Worm (Caenorhabditis elegans) whole organism, L4 larva: ENCODE results near the gene nhr-66.
A peak's percentile ranks its signal among the peaks of the same experiment; 100 is the strongest.

Experiments used
- D1046.2 ChIP-seq: fragments of 200-800 bp; sonication (Bioruptor generic); IDR thresholded peaks from 2 replicates; pipeline ENCODE4 v1.3.6; 2022; ENCODE audit warnings: missing genetic modification characterization, missing compliant biosample characterization
- F10B5.3 ChIP-seq: sonication (generic microtip); optimal IDR thresholded peaks from 2 replicates; lab custom pipeline; 2016; ENCODE audit warnings: mild to moderate bottlenecking, missing genetic modification characterization, missing compliant biosample characterization
- F37D6.2 ChIP-seq: sonication (generic microtip); optimal IDR thresholded peaks from 2 replicates; lab custom pipeline; 2016; ENCODE audit warnings: mild to moderate bottlenecking, missing genetic modification characterization, missing compliant biosample characterization
- F44E2.7 ChIP-seq: fragments of 200-800 bp; sonication (Bioruptor generic); IDR thresholded peaks from 2 replicates; pipeline ENCODE4 v2.1.2; 2022; ENCODE audit warnings: missing genetic modification characterization, missing compliant biosample characterization
- F49E8.2 ChIP-seq: sonication (generic microtip); optimal IDR thresholded peaks from 2 replicates; lab custom pipeline; 2016; ENCODE audit warnings: missing compliant biosample characterization, mild to moderate bottlenecking, missing genetic modification characterization, borderline replicate concordance
- R02D3.7 ChIP-seq: fragments of 150-350 bp; sonication (generic microtip); optimal IDR thresholded peaks from 3 replicates; lab custom pipeline; 2014; ENCODE audit warnings: missing biosample characterization, missing genetic modification characterization
- T20F7.1 ChIP-seq: fragments of 200-800 bp; sonication (Bioruptor generic); optimal IDR thresholded peaks from 2 replicates; lab custom pipeline; 2018; ENCODE audit warnings: mild to moderate bottlenecking, missing genetic modification characterization, missing compliant biosample characterization
- Y105C5A.15 ChIP-seq: fragments of 200-800 bp; sonication (Bioruptor generic); IDR thresholded peaks from 2 replicates; pipeline ENCODE4 v1.3.6; 2022; ENCODE audit warnings: missing genetic modification characterization, missing compliant biosample characterization
- Y48G9A.11 ChIP-seq: fragments of 200-800 bp; sonication (Bioruptor generic); IDR thresholded peaks from 2 replicates; pipeline ENCODE4 v1.3.6; 2022; ENCODE audit warnings: missing genetic modification reagents, missing genetic modification characterization, missing compliant biosample characterization
- Y5F2A.4 ChIP-seq: fragments of 200-800 bp; sonication (Bioruptor generic); optimal IDR thresholded peaks from 2 replicates; lab custom pipeline; 2018; ENCODE audit warnings: mild to moderate bottlenecking, missing genetic modification characterization, missing compliant biosample characterization
- ZK546.5 ChIP-seq, 2 experiments: sonication (generic microtip); optimal IDR thresholded peaks; 2 replicates each; lab custom pipeline; 2017; ENCODE audit warnings: missing biosample characterization in 2 of 2, missing genetic modification characterization in 2 of 2
- aha-1 ChIP-seq: fragments of 150-350 bp; peaks from one replicate; lab custom pipeline; 2014; ENCODE audit warnings: missing biosample characterization, missing genetic modification characterization
- ceh-28 ChIP-seq: fragments of 150-350 bp; optimal IDR thresholded peaks from 2 replicates; lab custom pipeline; 2014; ENCODE audit warnings: missing biosample characterization, missing genetic modification reagents, missing genetic modification characterization
- ceh-32 ChIP-seq: sonication (generic microtip); optimal IDR thresholded peaks from 2 replicates; lab custom pipeline; 2016; ENCODE audit warnings: mild to moderate bottlenecking, missing genetic modification characterization, missing compliant biosample characterization; ENCODE audit not compliant: poor library complexity
- ceh-44 ChIP-seq: fragments of 200-800 bp; sonication (Bioruptor generic); IDR thresholded peaks from 2 replicates; pipeline ENCODE4 v1.3.6; 2022; ENCODE audit warnings: missing genetic modification reagents, missing genetic modification characterization, missing compliant biosample characterization
- ceh-62 ChIP-seq: sonication (generic microtip); optimal IDR thresholded peaks from 2 replicates; lab custom pipeline; 2017; ENCODE audit warnings: missing biosample characterization, missing genetic modification characterization
- daf-12 ChIP-seq: fragments of 150-350 bp; optimal IDR thresholded peaks from 2 replicates; lab custom pipeline; 2014; ENCODE audit warnings: missing biosample characterization, missing genetic modification reagents, missing genetic modification characterization
- daf-16 ChIP-seq, 3 experiments: sonication (generic microtip); optimal IDR thresholded peaks; 2 replicates each; lab custom pipeline; 2016 to 2017; ENCODE audit warnings: missing genetic modification characterization in 3 of 3, missing genetic modification reagents in 3 of 3, mild to moderate bottlenecking in 2 of 3, missing compliant biosample characterization in 2 of 3, missing biosample characterization in 1 of 3, moderate library complexity in 1 of 3
- daf-19 ChIP-seq: fragments of 200-800 bp; sonication (Bioruptor generic); conservative IDR thresholded peaks from 2 replicates; pipeline ENCODE4 v1.3.6; 2022; ENCODE audit warnings: missing genetic modification characterization, missing compliant biosample characterization
- dmd-6 ChIP-seq: fragments of 200-800 bp; sonication (Bioruptor generic); IDR thresholded peaks from 2 replicates; pipeline ENCODE4 v1.3.6; 2022; ENCODE audit warnings: missing genetic modification reagents, missing genetic modification characterization, missing compliant biosample characterization
- dmd-8 ChIP-seq: fragments of 200-800 bp; sonication (Bioruptor generic); IDR thresholded peaks from 2 replicates; pipeline ENCODE4 v1.3.6; 2022; ENCODE audit warnings: missing genetic modification characterization, missing compliant biosample characterization
- dpl-1 ChIP-seq: fragments of 150-350 bp; optimal IDR thresholded peaks from 2 replicates; lab custom pipeline; 2014; ENCODE audit warnings: missing biosample characterization, missing genetic modification reagents, missing genetic modification characterization
- egl-27 ChIP-seq: sonication (generic microtip); optimal IDR thresholded peaks from 3 replicates; lab custom pipeline; 2017; ENCODE audit warnings: missing biosample characterization, missing genetic modification reagents, missing genetic modification characterization
- fkh-10 ChIP-seq: fragments of 150-350 bp; optimal IDR thresholded peaks from 2 replicates; lab custom pipeline; 2014; ENCODE audit warnings: missing biosample characterization, missing genetic modification reagents, missing genetic modification characterization
- fos-1 ChIP-seq: fragments of 150-350 bp; optimal IDR thresholded peaks from 2 replicates; lab custom pipeline; 2014; ENCODE audit warnings: missing biosample characterization, missing genetic modification characterization
- hlh-30 ChIP-seq: sonication (generic microtip); optimal IDR thresholded peaks from 2 replicates; lab custom pipeline; 2017; ENCODE audit warnings: antibody characterized with exemption, mild to moderate bottlenecking, missing genetic modification characterization, missing compliant biosample characterization; ENCODE audit not compliant: insufficient read depth
- hmg-1.1 ChIP-seq: fragments of 200-800 bp; sonication (Bioruptor generic); IDR thresholded peaks from 2 replicates; pipeline ENCODE4 v1.3.6; 2022; ENCODE audit warnings: missing genetic modification reagents, missing genetic modification characterization, missing compliant biosample characterization
- lim-7 ChIP-seq: fragments of 200-800 bp; sonication (Bioruptor generic); IDR thresholded peaks from 2 replicates; pipeline ENCODE4 v1.3.6; 2022; ENCODE audit warnings: missing genetic modification characterization, missing compliant biosample characterization
- lin-1 ChIP-seq: fragments of 200-800 bp; sonication (Bioruptor generic); IDR thresholded peaks from 2 replicates; pipeline ENCODE4 v1.3.6; 2022; ENCODE audit warnings: missing genetic modification reagents, missing genetic modification characterization, missing compliant biosample characterization
- lin-13 ChIP-seq: fragments of 150-350 bp; optimal IDR thresholded peaks from 2 replicates; lab custom pipeline; 2014; ENCODE audit warnings: missing biosample characterization, missing genetic modification reagents, missing genetic modification characterization
- lin-15B ChIP-seq: fragments of 150-350 bp; sonication (generic microtip); optimal IDR thresholded peaks from 3 replicates; lab custom pipeline; 2014; ENCODE audit warnings: missing biosample characterization, missing genetic modification characterization
- lin-38 ChIP-seq: fragments of 200-800 bp; sonication (Bioruptor generic); IDR thresholded peaks from 2 replicates; pipeline ENCODE4 v1.3.6; 2022; ENCODE audit warnings: missing genetic modification reagents, missing genetic modification characterization, missing compliant biosample characterization
- lin-39 ChIP-seq: fragments of 150-350 bp; optimal IDR thresholded peaks from 2 replicates; lab custom pipeline; 2014; ENCODE audit warnings: missing biosample characterization, missing genetic modification reagents, missing genetic modification characterization
- madf-9 ChIP-seq: fragments of 200-800 bp; sonication (Bioruptor generic); conservative IDR thresholded peaks from 2 replicates; pipeline ENCODE4 v1.3.6; 2022; ENCODE audit warnings: missing genetic modification reagents, missing genetic modification characterization, missing compliant biosample characterization
- mdl-1 ChIP-seq, 2 experiments: fragments of 150-350 bp in 1 of 2; sonication (generic microtip) in 1 of 2; optimal IDR thresholded peaks; 2 replicates each; lab custom pipeline; 2014 to 2017; ENCODE audit warnings: missing biosample characterization in 2 of 2, missing genetic modification characterization in 2 of 2
- nhr-10 ChIP-seq: fragments of 150-350 bp; optimal IDR thresholded peaks from 2 replicates; lab custom pipeline; 2014; ENCODE audit warnings: missing biosample characterization, missing genetic modification characterization
- nhr-102 ChIP-seq: sonication (generic microtip); optimal IDR thresholded peaks from 2 replicates; lab custom pipeline; 2016; ENCODE audit warnings: mild to moderate bottlenecking, missing genetic modification characterization, moderate library complexity, missing compliant biosample characterization
- nhr-11 ChIP-seq: fragments of 150-350 bp; optimal IDR thresholded peaks from 2 replicates; lab custom pipeline; 2014; ENCODE audit warnings: missing biosample characterization, missing genetic modification characterization
- nhr-111 ChIP-seq: fragments of 200-800 bp; sonication (Bioruptor generic); optimal IDR thresholded peaks from 2 replicates; lab custom pipeline; 2018; ENCODE audit warnings: mild to moderate bottlenecking, missing genetic modification characterization, missing compliant biosample characterization
- nhr-237 ChIP-seq: sonication (generic microtip); optimal IDR thresholded peaks from 2 replicates; lab custom pipeline; 2017; ENCODE audit warnings: missing biosample characterization, missing genetic modification characterization
- nhr-28 ChIP-seq: fragments of 150-350 bp; optimal IDR thresholded peaks from 2 replicates; lab custom pipeline; 2014; ENCODE audit warnings: missing biosample characterization, missing genetic modification characterization
- nhr-42 ChIP-seq: fragments of 200-800 bp; sonication (Bioruptor generic); IDR thresholded peaks from 2 replicates; pipeline ENCODE4 v1.3.6; 2022; ENCODE audit warnings: missing genetic modification characterization, missing compliant biosample characterization
- nhr-48 ChIP-seq: sonication (generic microtip); optimal IDR thresholded peaks from 2 replicates; lab custom pipeline; 2016; ENCODE audit warnings: mild to moderate bottlenecking, missing genetic modification characterization, missing compliant biosample characterization
- nhr-76 ChIP-seq: fragments of 150-350 bp; optimal IDR thresholded peaks from 2 replicates; lab custom pipeline; 2014; ENCODE audit warnings: missing biosample characterization, missing genetic modification characterization
- pqm-1 ChIP-seq: sonication (generic microtip); optimal IDR thresholded peaks from 2 replicates; lab custom pipeline; 2017; ENCODE audit warnings: missing biosample characterization, missing genetic modification characterization
- saeg-2 ChIP-seq: fragments of 200-800 bp; sonication (Bioruptor generic); IDR thresholded peaks from 2 replicates; pipeline ENCODE4 v1.3.6; 2022; ENCODE audit warnings: missing genetic modification reagents, missing genetic modification characterization, missing compliant biosample characterization
- set-16 ChIP-seq: fragments of 200-800 bp; sonication (Bioruptor generic); IDR thresholded peaks from 2 replicates; pipeline ENCODE4 v1.3.6; 2022; ENCODE audit warnings: missing genetic modification reagents, missing genetic modification characterization, missing compliant biosample characterization
- snpc-1.2 ChIP-seq: fragments of 200-800 bp; sonication (Bioruptor generic); IDR thresholded peaks from 2 replicates; pipeline ENCODE4 v1.3.6; 2022; ENCODE audit warnings: missing genetic modification reagents, missing genetic modification characterization, missing compliant biosample characterization
- unc-39 ChIP-seq: sonication (generic microtip); optimal IDR thresholded peaks from 2 replicates; lab custom pipeline; 2017; ENCODE audit warnings: missing biosample characterization, missing genetic modification characterization
- vab-7 ChIP-seq: fragments of 200-800 bp; sonication (Bioruptor generic); IDR thresholded peaks from 2 replicates; pipeline ENCODE4 v1.3.6; 2022; ENCODE audit warnings: missing genetic modification reagents, missing genetic modification characterization, missing compliant biosample characterization
- zip-11 ChIP-seq: fragments of 200-800 bp; sonication (Bioruptor generic); IDR thresholded peaks from 2 replicates; pipeline ENCODE4 v1.3.6; 2022; ENCODE audit warnings: missing genetic modification characterization, missing compliant biosample characterization
- ztf-11 ChIP-seq: fragments of 150-350 bp; optimal IDR thresholded peaks from 2 replicates; lab custom pipeline; 2014; ENCODE audit warnings: missing biosample characterization, missing genetic modification characterization
- ztf-7 ChIP-seq: fragments of 150-350 bp; optimal IDR thresholded peaks from 2 replicates; lab custom pipeline; 2014; ENCODE audit warnings: missing biosample characterization, missing genetic modification characterization

Gene nhr-66

DNA sequence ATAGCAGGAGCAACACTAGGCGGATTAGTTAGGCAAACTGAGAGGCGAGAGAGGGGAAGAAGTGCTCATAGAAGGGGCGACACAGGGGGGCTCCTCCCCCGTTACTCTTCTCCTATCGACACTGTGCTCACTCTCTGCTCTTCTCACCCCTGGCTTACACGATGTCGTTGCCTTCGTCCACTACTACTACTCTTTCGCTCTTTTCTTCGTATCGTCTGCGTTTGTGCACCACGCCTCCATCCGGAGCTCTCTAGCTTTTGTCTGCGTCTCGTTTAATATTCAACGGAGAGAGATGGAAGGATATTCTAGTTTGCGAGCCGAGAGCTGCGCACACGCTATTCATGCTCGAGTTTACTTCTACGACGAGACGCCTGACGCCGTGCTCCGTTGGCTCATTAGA is 53.1 kb downstream of the nhr-66 start:
- TF ChIP-seq lin-1 (GFP tag; lab: Robert Waterston, UW) (no peak), unc-39 (no peak), daf-16 (GFP tag; optimal IDR thresholded peaks at IDR 0.05; lab: Kevin White, UChicago) (no peak), daf-16 (tag; optimal IDR thresholded peaks at IDR 0.05; lab: Kevin White, UChicago) (no peak), lin-13 (GFP tag; lab: Kevin White, UChicago) (no peak), vab-7 (no peak), D1046.2 (no peak), nhr-11 (tag; lab: Kevin White, UChicago) (peak; percentile 71), fkh-10 (GFP tag; lab: Kevin White, UChicago) (peak; percentile 65), daf-12 (no peak), ceh-44 (GFP tag; lab: Robert Waterston, UW) (0 out of 2 replicates have a peak, but pooled peaks have one; percentile 42), nhr-48 (tag; lab: Kevin White, UChicago) (no peak), aha-1 (tag; lab: Kevin White, UChicago) (peak; percentile 98), ceh-32 (tag; lab: Kevin White, UChicago) (no peak), saeg-2 (no peak), ZK546.5 (tag; optimal IDR thresholded peaks at IDR 0.05; lab: Kevin White, UChicago) (no peak), F37D6.2 (tag; lab: Kevin White, UChicago) (peak; percentile 3), nhr-111 (GFP tag; lab: Kevin White, UChicago) (no peak), pqm-1 (tag; lab: Kevin White, UChicago) (no peak), ceh-28 (no peak), nhr-102 (tag; lab: Kevin White, UChicago) (no peak), hlh-30 (peak; percentile 37), set-16 (peak; percentile 44; the same call in 1 of the 2 replicates), dmd-8 (no peak), daf-19 (GFP tag; lab: Robert Waterston, UW) (no peak), ztf-11 (no peak), nhr-10 (no peak), lin-39 (tag; lab: Kevin White, UChicago) (no peak), nhr-28 (tag; lab: Kevin White, UChicago) (no peak), dmd-6 (GFP tag; lab: Robert Waterston, UW) (peak; percentile 15; the same call in 1 of the 2 replicates), lin-38 (GFP tag; lab: Robert Waterston, UW) (no peak), hmg-1.1 (GFP tag; lab: Robert Waterston, UW) (peak; percentile 52), egl-27 (tag; lab: Kevin White, UChicago) (no peak), lim-7 (GFP tag; lab: Robert Waterston, UW) (no peak), Y48G9A.11 (GFP tag; lab: Robert Waterston, UW) (no peak), lin-15B (tag; lab: Kevin White, UChicago) (no peak), Y105C5A.15 (GFP tag; lab: Robert Waterston, UW) (no peak), fos-1 (tag; lab: Kevin White, UChicago) (no peak), mdl-1 (tag; optimal IDR thresholded peaks at IDR 0.05; lab: Kevin White, UChicago) (peak in 1 of 2 experiments; percentile 12), snpc-1.2 (GFP tag; lab: Robert Waterston, UW) (no peak), nhr-237 (tag; lab: Kevin White, UChicago) (no peak), F44E2.7 (no peak), T20F7.1 (GFP tag; lab: Kevin White, UChicago) (no peak), nhr-42 (no peak), ztf-7 (tag; lab: Kevin White, UChicago) (no peak), F49E8.2 (no peak), nhr-76 (tag; lab: Kevin White, UChicago) (no peak), R02D3.7 (no peak), F10B5.3 (no peak), madf-9 (GFP tag; lab: Robert Waterston, UW) (no peak), Y5F2A.4 (GFP tag; lab: Kevin White, UChicago) (no peak), zip-11 (GFP tag; lab: Robert Waterston, UW) (no peak), dpl-1 (no peak), ceh-62 (tag; lab: Kevin White, UChicago) (no peak)
